Worm (Caenorhabditis elegans) whole organism, early embryonic: Measurements from ENCODE around the gene Y43F8B.10.

Experiments used
- B0310.2 ChIP-seq: sonication (generic microtip); optimal IDR thresholded peaks from 2 replicates; lab custom pipeline; 2016; ENCODE audit warnings: mild to moderate bottlenecking, missing genetic modification characterization, missing compliant biosample characterization
- F13C5.2 ChIP-seq: sonication (generic microtip); optimal IDR thresholded peaks from 2 replicates; lab custom pipeline; 2017; ENCODE audit warnings: mild to moderate bottlenecking, missing genetic modification characterization, inconsistent platforms, missing compliant biosample characterization
- ama-1 ChIP-seq: fragments of 150-350 bp; optimal IDR thresholded peaks from 2 replicates; lab custom pipeline; 2014
- hnd-1 ChIP-seq: sonication (generic microtip); optimal IDR thresholded peaks from 2 replicates; lab custom pipeline; 2016; ENCODE audit warnings: missing genetic modification characterization, missing compliant biosample characterization
- scrt-1 ChIP-seq: fragments of 200-800 bp; sonication (Bioruptor generic); IDR thresholded peaks from 2 replicates; pipeline ENCODE4 v1.3.6; 2022; ENCODE audit warnings: missing genetic modification characterization, missing compliant biosample characterization

- TF ChIP-seq scrt-1 (GFP tag; lab: Robert Waterston, UW) (no peak), ama-1 (no peak), F13C5.2 (tag; lab: Kevin White, UChicago) (no peak), hnd-1 (tag; lab: Kevin White, UChicago) (no peak), B0310.2 (no peak)
These were observed 17.1 kb upstream of the Y43F8B.10 start, which contains the start of gene Y43F8B.24 for ce11 chrV:19457120-19457519.
